Worm (Caenorhabditis elegans) whole organism, L1 larva: ENCODE data around the gene C17C3.24.

Experiments used
- C16A3.4 ChIP-seq: fragments of 150-350 bp; optimal IDR thresholded peaks from 2 replicates; lab custom pipeline; 2014; ENCODE audit warnings: missing biosample characterization, missing genetic modification characterization
- C34B4.2 ChIP-seq: sonication (generic microtip); optimal IDR thresholded peaks from 2 replicates; lab custom pipeline; 2017; ENCODE audit warnings: mild to moderate bottlenecking, missing genetic modification characterization, missing compliant biosample characterization
- F16B12.6 ChIP-seq: fragments of 150-350 bp; optimal IDR thresholded peaks from 2 replicates; lab custom pipeline; 2014; ENCODE audit warnings: missing biosample characterization, missing genetic modification characterization
- Y116A8C.19 ChIP-seq: sonication (generic microtip); optimal IDR thresholded peaks from 2 replicates; lab custom pipeline; 2016; ENCODE audit warnings: missing compliant biosample characterization, missing genetic modification characterization, borderline replicate concordance
- alr-1 ChIP-seq: fragments of 200-800 bp; sonication (Bioruptor generic); optimal IDR thresholded peaks from 2 replicates; lab custom pipeline; 2018; ENCODE audit warnings: borderline replicate concordance, mild to moderate bottlenecking, missing genetic modification characterization, missing compliant biosample characterization
- ceh-63 ChIP-seq: fragments of 200-800 bp; sonication (Bioruptor generic); optimal IDR thresholded peaks from 2 replicates; lab custom pipeline; 2018; ENCODE audit warnings: mild to moderate bottlenecking, missing genetic modification characterization, missing compliant biosample characterization
- ceh-82 ChIP-seq, 3 experiments: fragments of 150-350 bp in 1 of 3; sonication (generic microtip) in 2 of 3; optimal IDR thresholded peaks; 2 replicates each; lab custom pipeline; 2014 to 2017; ENCODE audit warnings: missing biosample characterization in 3 of 3, missing genetic modification characterization in 3 of 3
- ceh-90 ChIP-seq: sonication (generic microtip); optimal IDR thresholded peaks from 2 replicates; lab custom pipeline; 2016; ENCODE audit warnings: missing genetic modification characterization, missing compliant biosample characterization
- ces-1 ChIP-seq: fragments of 150-350 bp; optimal IDR thresholded peaks from 2 replicates; lab custom pipeline; 2014; ENCODE audit warnings: missing biosample characterization, missing genetic modification reagents, missing genetic modification characterization
- efl-3 ChIP-seq: fragments of 200-800 bp; sonication (Bioruptor generic); optimal IDR thresholded peaks from 2 replicates; lab custom pipeline; 2018; ENCODE audit warnings: mild to moderate bottlenecking, missing genetic modification characterization, missing compliant biosample characterization
- egl-13 ChIP-seq: sonication (generic microtip); optimal IDR thresholded peaks from 2 replicates; lab custom pipeline; 2016; ENCODE audit warnings: missing genotype, missing genetic modification reagents, missing genetic modification characterization, missing compliant biosample characterization
- elt-3 ChIP-seq, 6 experiments: fragments of 150-350 bp in 1 of 6; sonication (generic microtip); optimal IDR thresholded peaks; 2 replicates each; lab custom pipeline; 2017 to 2018; ENCODE audit warnings: missing biosample characterization in 6 of 6, missing genetic modification characterization in 6 of 6, inconsistent platforms in 1 of 6
- ets-5 ChIP-seq: fragments of 200-800 bp; sonication (Bioruptor generic); IDR thresholded peaks from 2 replicates; pipeline ENCODE4 v1.3.6; 2022; ENCODE audit warnings: missing genetic modification characterization, missing compliant biosample characterization
- fkh-10 ChIP-seq: sonication (generic microtip); optimal IDR thresholded peaks from 2 replicates; lab custom pipeline; 2017; ENCODE audit warnings: missing biosample characterization, missing genetic modification reagents, missing genetic modification characterization
- fkh-4 ChIP-seq: sonication (generic microtip); optimal IDR thresholded peaks from 2 replicates; lab custom pipeline; 2016; ENCODE audit warnings: missing compliant biosample characterization, missing genetic modification characterization, borderline replicate concordance
- hlh-17 ChIP-seq: fragments of 200-800 bp; sonication (Bioruptor generic); optimal IDR thresholded peaks from 2 replicates; lab custom pipeline; 2018; ENCODE audit warnings: missing genetic modification characterization, mild to moderate bottlenecking, missing compliant biosample characterization, moderate library complexity, borderline replicate concordance
- irx-1 ChIP-seq: sonication (generic microtip); optimal IDR thresholded peaks from 2 replicates; lab custom pipeline; 2016; ENCODE audit warnings: missing genetic modification characterization, missing compliant biosample characterization
- isw-1 ChIP-seq: fragments of 200-800 bp; sonication (Bioruptor generic); IDR thresholded peaks from 2 replicates; pipeline ENCODE4 v1.3.6; 2022; ENCODE audit warnings: missing genetic modification characterization, missing compliant biosample characterization
- lin-13 ChIP-seq: fragments of 150-350 bp; optimal IDR thresholded peaks from 2 replicates; lab custom pipeline; 2014; ENCODE audit warnings: missing biosample characterization, missing genetic modification reagents, missing genetic modification characterization
- lin-15B ChIP-seq: fragments of 150-350 bp; sonication (generic microtip); optimal IDR thresholded peaks from 3 replicates; lab custom pipeline; 2014; ENCODE audit warnings: missing biosample characterization, missing genetic modification characterization
- lin-35 ChIP-seq, 2 experiments: fragments of 150-350 bp; optimal IDR thresholded peaks; 2 replicates each; lab custom pipeline; 2014; ENCODE audit warnings: missing biosample characterization in 2 of 2, missing genetic modification characterization in 2 of 2, missing genetic modification reagents in 2 of 2
- lsy-2 ChIP-seq, 2 experiments: fragments of 150-350 bp; optimal IDR thresholded peaks; 2 replicates each; lab custom pipeline; 2014; ENCODE audit warnings: missing biosample characterization in 2 of 2, missing genetic modification characterization in 2 of 2
- mab-9 ChIP-seq: fragments of 200-800 bp; sonication (Bioruptor generic); IDR thresholded peaks from 2 replicates; pipeline ENCODE4 v1.3.6; 2022; ENCODE audit warnings: missing genetic modification reagents, missing genetic modification characterization, missing compliant biosample characterization
- mdl-1 ChIP-seq, 2 experiments: fragments of 150-350 bp; optimal IDR thresholded peaks; 2 replicates each; lab custom pipeline; 2014 to 2017; ENCODE audit warnings: missing biosample characterization in 2 of 2, missing genetic modification characterization in 2 of 2, inconsistent platforms in 1 of 2
- mep-1 ChIP-seq: fragments of 150-350 bp; optimal IDR thresholded peaks from 2 replicates; lab custom pipeline; 2014; ENCODE audit warnings: missing biosample characterization, missing genetic modification characterization
- nhr-20 ChIP-seq: sonication (generic microtip); optimal IDR thresholded peaks from 2 replicates; lab custom pipeline; 2016; ENCODE audit warnings: mild to moderate bottlenecking, missing genetic modification characterization, missing compliant biosample characterization
- nhr-71 ChIP-seq: sonication (generic microtip); optimal IDR thresholded peaks from 2 replicates; lab custom pipeline; 2016; ENCODE audit warnings: mild to moderate bottlenecking, missing genetic modification characterization, moderate library complexity, missing compliant biosample characterization
- nhr-76 ChIP-seq: sonication (generic microtip); optimal IDR thresholded peaks from 2 replicates; lab custom pipeline; 2017; ENCODE audit warnings: missing biosample characterization, missing genetic modification characterization
- nhr-90 ChIP-seq: sonication (generic microtip); optimal IDR thresholded peaks from 2 replicates; lab custom pipeline; 2016; ENCODE audit warnings: mild to moderate bottlenecking, missing genetic modification characterization, missing compliant biosample characterization; ENCODE audit not compliant: poor library complexity
- pag-3 ChIP-seq: sonication (generic microtip); optimal IDR thresholded peaks from 2 replicates; lab custom pipeline; 2017; ENCODE audit warnings: missing genetic modification characterization, mild to moderate bottlenecking, missing compliant biosample characterization, antibody characterized with exemption, borderline replicate concordance; ENCODE audit not compliant: insufficient read depth
- pax-3 ChIP-seq: fragments of 200-800 bp; sonication (Bioruptor generic); optimal IDR thresholded peaks from 2 replicates; lab custom pipeline; 2018; ENCODE audit warnings: mild to moderate bottlenecking, missing genetic modification characterization, moderate library complexity, missing compliant biosample characterization
- pqm-1 ChIP-seq: sonication (generic microtip); optimal IDR thresholded peaks from 3 replicates; lab custom pipeline; 2017; ENCODE audit warnings: missing biosample characterization, missing genetic modification characterization
- rnt-1 ChIP-seq: sonication (generic microtip); optimal IDR thresholded peaks from 2 replicates; lab custom pipeline; 2016; ENCODE audit warnings: mild to moderate bottlenecking, missing genetic modification characterization, moderate library complexity, missing compliant biosample characterization
- snu-23 ChIP-seq: sonication (generic microtip); optimal IDR thresholded peaks from 2 replicates; lab custom pipeline; 2016; ENCODE audit warnings: missing genetic modification characterization, missing compliant biosample characterization
- swsn-7 ChIP-seq: sonication (generic microtip); optimal IDR thresholded peaks from 2 replicates; lab custom pipeline; 2016; ENCODE audit warnings: missing genetic modification characterization, missing compliant biosample characterization
- tlp-1 ChIP-seq: fragments of 150-350 bp; optimal IDR thresholded peaks from 2 replicates; lab custom pipeline; 2014; ENCODE audit warnings: missing biosample characterization, missing genetic modification characterization
- unc-130 ChIP-seq: fragments of 150-350 bp; optimal IDR thresholded peaks from 2 replicates; lab custom pipeline; 2017; ENCODE audit warnings: missing biosample characterization, missing genetic modification characterization, inconsistent platforms
- unc-30 ChIP-seq: sonication (generic microtip); optimal IDR thresholded peaks from 2 replicates; lab custom pipeline; 2017; ENCODE audit warnings: missing biosample characterization, missing genetic modification characterization
- unc-62 ChIP-seq: fragments of 150-350 bp; optimal IDR thresholded peaks from 2 replicates; lab custom pipeline; 2014; ENCODE audit warnings: missing biosample characterization, missing genetic modification reagents, missing genetic modification characterization
- unc-98 ChIP-seq: fragments of 200-800 bp; sonication (Bioruptor generic); IDR thresholded peaks from 2 replicates; pipeline ENCODE4 v1.3.6; 2022; ENCODE audit warnings: missing genetic modification characterization, missing compliant biosample characterization
- zag-1 ChIP-seq: fragments of 150-350 bp; optimal IDR thresholded peaks from 2 replicates; lab custom pipeline; 2014; ENCODE audit warnings: missing biosample characterization, missing genetic modification characterization
- zip-4 ChIP-seq: fragments of 200-800 bp; sonication (Bioruptor generic); optimal IDR thresholded peaks from 2 replicates; lab custom pipeline; 2018; ENCODE audit warnings: mild to moderate bottlenecking, missing genetic modification characterization, moderate library complexity, missing compliant biosample characterization
- ztf-11 ChIP-seq, 2 experiments: sonication (generic microtip); optimal IDR thresholded peaks; 2 replicates each; lab custom pipeline; 2016 to 2017; ENCODE audit warnings: missing genetic modification characterization in 2 of 2, missing biosample characterization in 1 of 2, missing compliant biosample characterization in 1 of 2
- ztf-4 ChIP-seq: fragments of 150-350 bp; optimal IDR thresholded peaks from 2 replicates; lab custom pipeline; 2014; ENCODE audit warnings: missing biosample characterization, missing genetic modification characterization

Gene C17C3.24

DNA sequence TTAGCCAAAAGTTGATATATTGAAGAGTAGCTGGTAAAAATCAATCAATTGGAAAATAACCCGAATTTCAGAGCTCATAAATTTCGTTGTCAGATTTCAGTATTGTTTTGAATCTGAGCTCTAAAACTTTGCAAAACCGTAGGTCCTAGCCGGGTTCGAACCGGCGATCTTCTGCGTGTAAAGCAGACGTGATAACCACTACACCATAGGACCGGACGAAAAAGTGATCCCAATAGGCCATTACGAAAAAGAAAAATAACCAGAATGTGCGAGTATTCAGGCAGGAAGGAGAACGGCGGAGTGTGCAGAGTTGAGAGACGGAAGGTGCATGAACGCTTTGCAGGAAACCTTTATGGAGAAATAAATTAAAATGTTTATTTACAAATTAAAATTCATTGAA is 35.5 kb upstream of the C17C3.24 start (continued):
- no peak for TF ChIP-seq fkh-10
- peak in 1 of 3 experiments; percentile 6 for TF ChIP-seq ceh-82 (tag; optimal IDR thresholded peaks at IDR 0.05; lab: Kevin White, UChicago)
- no peak for TF ChIP-seq efl-3 (GFP tag; lab: Kevin White, UChicago)
- TF ChIP-seq nhr-71 (tag; lab: Kevin White, UChicago) = peak; percentile 52
- TF ChIP-seq pax-3 (tag; lab: Kevin White, UChicago) = no peak
- TF ChIP-seq egl-13 (tag; lab: Kevin White, UChicago) = peak; percentile 0
- TF ChIP-seq nhr-90 (tag; lab: Kevin White, UChicago) = peak; percentile 10
- TF ChIP-seq ztf-4 = no peak
- no peak for TF ChIP-seq mep-1
- TF ChIP-seq zag-1 (tag; lab: Kevin White, UChicago) = no peak
- no peak for TF ChIP-seq elt-3 (tag; optimal IDR thresholded peaks at IDR 0.05; lab: Kevin White, UChicago)
- TF ChIP-seq ztf-11 (tag; optimal IDR thresholded peaks at IDR 0.05; lab: Kevin White, UChicago) = no peak
- no peak for TF ChIP-seq mab-9 (GFP tag; lab: Robert Waterston, UW)
- no peak for TF ChIP-seq ceh-63 (GFP tag; lab: Kevin White, UChicago)
- no peak for TF ChIP-seq nhr-76 (tag; lab: Kevin White, UChicago)
- peak in 1 of 2 experiments; percentile 59 for TF ChIP-seq lin-35 (GFP tag; optimal IDR thresholded peaks at IDR 0.05; lab: Kevin White, UChicago)
- no peak for TF ChIP-seq fkh-4 (tag; lab: Kevin White, UChicago)
- TF ChIP-seq irx-1 = no peak
- TF ChIP-seq isw-1 (GFP tag; lab: Robert Waterston, UW) = no peak
- no peak for TF ChIP-seq tlp-1 (tag; lab: Kevin White, UChicago)
- peak; percentile 34 for TF ChIP-seq nhr-20 (tag; lab: Kevin White, UChicago)
- TF ChIP-seq ets-5 (GFP tag; lab: Robert Waterston, UW) = no peak
- peak; percentile 54 for TF ChIP-seq C16A3.4 (tag; lab: Kevin White, UChicago)
- no peak for TF ChIP-seq C34B4.2 (tag; lab: Kevin White, UChicago)
- TF ChIP-seq pqm-1 (tag; lab: Kevin White, UChicago) = no peak
- TF ChIP-seq pag-3 = no peak
- peak in 1 of 2 experiments; percentile 60 for TF ChIP-seq lsy-2 (tag; optimal IDR thresholded peaks at IDR 0.05; lab: Kevin White, UChicago)
- TF ChIP-seq Y116A8C.19 (tag; lab: Kevin White, UChicago) = no peak
- no peak for TF ChIP-seq F16B12.6 (tag; lab: Kevin White, UChicago)
- TF ChIP-seq lin-15B (tag; lab: Kevin White, UChicago) = no peak
- peak; percentile 2 for TF ChIP-seq lin-13 (GFP tag; lab: Kevin White, UChicago)
- no peak for TF ChIP-seq zip-4 (GFP tag; lab: Kevin White, UChicago)
- TF ChIP-seq unc-62 = no peak
- TF ChIP-seq unc-98 (GFP tag; lab: Robert Waterston, UW) = no peak
- TF ChIP-seq mdl-1 (tag; optimal IDR thresholded peaks at IDR 0.05; lab: Kevin White, UChicago) = peak in 1 of 2 experiments; percentile 30
- TF ChIP-seq ceh-90 (tag; lab: Kevin White, UChicago) = no peak
- no peak for TF ChIP-seq hlh-17 (GFP tag; lab: Kevin White, UChicago)
- TF ChIP-seq alr-1 (tag; lab: Kevin White, UChicago) = no peak
- no peak for TF ChIP-seq unc-130 (tag; lab: Kevin White, UChicago)
- TF ChIP-seq snu-23 (GFP tag; lab: Kevin White, UChicago) = peak; percentile 55
- TF ChIP-seq swsn-7 (tag; lab: Kevin White, UChicago) = peak; percentile 34
- peak; percentile 59 for TF ChIP-seq rnt-1 (tag; lab: Kevin White, UChicago)
- TF ChIP-seq unc-30 (tag; lab: Kevin White, UChicago) = no peak
- TF ChIP-seq ces-1 = no peak
- TF ChIP-seq, all 84 proteins: peak for 23
